Fruit fly (Drosophila melanogaster): ENCODE results near the gene Psf1.

- TF ChIP-seq CG8478 (optimal IDR thresholded peaks at IDR 0.05) = no peak
- TF ChIP-seq CTCF (optimal IDR thresholded peaks at IDR 0.05) = no peak
These were observed 30.5 kb upstream of the Psf1 start for dm6 chr3L:1277937-1278336.

Measured in S2 (cell line).